Fruit fly (Drosophila melanogaster) whole organism, embryonic: ENCODE data around the gene CG10970.

Experiments
- Ada2b ChIP-seq: fragments of 200-800 bp; sonication (Bioruptor generic); IDR thresholded peaks from 2 replicates; pipeline ENCODE4 v1.3.6; 2022; ENCODE audit warnings: missing biosample characterization, missing genetic modification characterization
- Bdp1 ChIP-seq: fragments of 200-800 bp; sonication (Bioruptor generic); optimal IDR thresholded peaks from 3 replicates; lab custom pipeline; 2016; ENCODE audit warnings: missing biosample characterization, missing genetic modification characterization
- Bgb ChIP-seq: fragments of 200-800 bp; sonication (Bioruptor generic); IDR thresholded peaks from 2 replicates; pipeline ENCODE4 v1.3.6; 2022; ENCODE audit warnings: missing biosample characterization, missing genetic modification characterization; ENCODE audit not compliant: partially characterized antibody
- BtbVII ChIP-seq: fragments of 200-800 bp; sonication (Bioruptor generic); optimal IDR thresholded peaks from 3 replicates; lab custom pipeline; 2017; ENCODE audit warnings: missing biosample characterization, mild to moderate bottlenecking, missing genetic modification characterization
- CG10565 ChIP-seq: fragments of 200-800 bp; sonication (Bioruptor generic); optimal IDR thresholded peaks from 3 replicates; lab custom pipeline; 2016; ENCODE audit warnings: missing biosample characterization, mild to moderate bottlenecking, missing genetic modification characterization
- CG11085 ChIP-seq: fragments of 200-800 bp; sonication (Bioruptor generic); IDR thresholded peaks from 2 replicates; pipeline ENCODE4 v1.3.6; 2022; ENCODE audit warnings: missing biosample characterization, missing genetic modification characterization
- CG12219 ChIP-seq: fragments of 200-800 bp; sonication (Bioruptor generic); optimal IDR thresholded peaks from 3 replicates; lab custom pipeline; 2018; ENCODE audit warnings: missing biosample characterization, mild to moderate bottlenecking, missing genetic modification characterization
- CG1233 ChIP-seq: fragments of 200-800 bp; sonication (Bioruptor generic); optimal IDR thresholded peaks from 4 replicates; lab custom pipeline; 2018; ENCODE audit warnings: missing biosample characterization, mild to moderate bottlenecking, missing genetic modification characterization
- CG1647 ChIP-seq: fragments of 200-800 bp; sonication (Bioruptor generic); optimal IDR thresholded peaks from 3 replicates; lab custom pipeline; 2016; ENCODE audit warnings: missing biosample characterization, missing genetic modification characterization
- CG18476 ChIP-seq: fragments of 200-800 bp; sonication (Bioruptor generic); optimal IDR thresholded peaks from 2 replicates; lab custom pipeline; 2016; ENCODE audit warnings: missing biosample characterization, mild to moderate bottlenecking, missing genetic modification characterization
- CG18764 ChIP-seq: fragments of 200-800 bp; sonication (Bioruptor generic); optimal IDR thresholded peaks from 3 replicates; lab custom pipeline; 2016; ENCODE audit warnings: missing biosample characterization, missing genetic modification characterization
- CG33213 ChIP-seq: fragments of 200-800 bp; sonication (Bioruptor generic); optimal IDR thresholded peaks from 3 replicates; lab custom pipeline; 2016; ENCODE audit warnings: missing biosample characterization, missing genetic modification characterization
- CG3407 ChIP-seq: fragments of 200-800 bp; sonication (Bioruptor generic); optimal IDR thresholded peaks from 2 replicates; lab custom pipeline; 2018; ENCODE audit warnings: missing biosample characterization, mild to moderate bottlenecking, missing genetic modification characterization
- CG6175 ChIP-seq: fragments of 200-800 bp; sonication (Bioruptor generic); IDR thresholded peaks from 3 replicates; pipeline ENCODE4 v1.3.6; 2022; ENCODE audit warnings: missing biosample characterization, missing genetic modification characterization
- CG6689 ChIP-seq: fragments of 200-800 bp; sonication (Bioruptor generic); IDR thresholded peaks from 2 replicates; pipeline ENCODE4 v1.3.6; 2022; ENCODE audit warnings: missing biosample characterization, missing genetic modification characterization
- CG6765 ChIP-seq: fragments of 200-800 bp; sonication (Bioruptor generic); optimal IDR thresholded peaks from 3 replicates; lab custom pipeline; 2017; ENCODE audit warnings: missing biosample characterization, mild to moderate bottlenecking, missing genetic modification characterization
- CG8281 ChIP-seq: fragments of 200-800 bp; sonication (Bioruptor generic); optimal IDR thresholded peaks from 2 replicates; lab custom pipeline; 2018; ENCODE audit warnings: missing biosample characterization, mild to moderate bottlenecking, missing genetic modification characterization, moderate library complexity
- CG8478 ChIP-seq: fragments of >200 bp; optimal IDR thresholded peaks from 2 replicates; lab custom pipeline; 2018
- CG8944 ChIP-seq: fragments of 200-800 bp; sonication (Bioruptor generic); optimal IDR thresholded peaks from 3 replicates; lab custom pipeline; 2016; ENCODE audit warnings: missing biosample characterization, missing genetic modification characterization
- Camta ChIP-seq: fragments of 200-800 bp; sonication (Bioruptor generic); optimal IDR thresholded peaks from 2 replicates; lab custom pipeline; 2016; ENCODE audit warnings: missing biosample characterization, missing genetic modification characterization
- CrebB ChIP-seq: fragments of 200-800 bp; sonication (Bioruptor generic); optimal IDR thresholded peaks from 3 replicates; lab custom pipeline; 2018; ENCODE audit warnings: missing biosample characterization, mild to moderate bottlenecking, missing genetic modification characterization
- Dek ChIP-seq: fragments of 200-800 bp; sonication (Bioruptor generic); optimal IDR thresholded peaks from 3 replicates; lab custom pipeline; 2019; ENCODE audit warnings: missing biosample characterization, mild to moderate bottlenecking, missing genetic modification characterization, moderate library complexity
- Drgx ChIP-seq: fragments of 200-800 bp; sonication (Bioruptor generic); IDR thresholded peaks from 2 replicates; pipeline ENCODE4 v1.3.6; 2022; ENCODE audit warnings: missing biosample characterization, missing genetic modification characterization
- Gug ChIP-seq: fragments of 200-800 bp; sonication (Bioruptor generic); IDR thresholded peaks from 4 replicates; pipeline ENCODE4 v1.3.6; 2022; ENCODE audit warnings: missing biosample characterization, missing genetic modification characterization
- HHEX ChIP-seq: fragments of 200-800 bp; sonication (Bioruptor generic); optimal IDR thresholded peaks from 3 replicates; lab custom pipeline; 2017; ENCODE audit warnings: missing biosample characterization, mild to moderate bottlenecking, missing genetic modification characterization, missing genetic modification reagents
- Hr3 ChIP-seq: fragments of 200-800 bp; sonication (Bioruptor generic); optimal IDR thresholded peaks from 3 replicates; lab custom pipeline; 2016; ENCODE audit warnings: missing biosample characterization, missing genetic modification characterization
- Hr39 ChIP-seq: fragments of >200 bp; optimal IDR thresholded peaks from 2 replicates; lab custom pipeline; 2017
- Pdp1 ChIP-seq, 2 experiments: fragments of 200-800 bp; sonication (Bioruptor generic); optimal IDR thresholded peaks; 3 replicates each; lab custom pipeline; 2016; ENCODE audit warnings: missing biosample characterization in 2 of 2, missing genetic modification characterization in 2 of 2, mild to moderate bottlenecking in 1 of 2, moderate library complexity in 1 of 2
- Poxn ChIP-seq: fragments of 200-800 bp; sonication (Bioruptor generic); IDR thresholded peaks from 2 replicates; pipeline ENCODE4 v1.3.6; 2022; ENCODE audit warnings: missing biosample characterization, missing genetic modification characterization
- Xbp1 ChIP-seq: fragments of 200-800 bp; sonication (Bioruptor generic); optimal IDR thresholded peaks from 3 replicates; lab custom pipeline; 2016; ENCODE audit warnings: missing biosample characterization, mild to moderate bottlenecking, missing genetic modification characterization
- cato ChIP-seq: fragments of 200-800 bp; sonication (Bioruptor generic); optimal IDR thresholded peaks from 2 replicates; lab custom pipeline; 2016; ENCODE audit warnings: missing biosample characterization, missing genetic modification characterization, borderline replicate concordance
- dm ChIP-seq: fragments of 200-800 bp; sonication (Bioruptor generic); optimal IDR thresholded peaks from 3 replicates; lab custom pipeline; 2016; ENCODE audit warnings: missing biosample characterization, missing genetic modification characterization
- en ChIP-seq: fragments of 200-800 bp; sonication (Bioruptor generic); optimal IDR thresholded peaks from 2 replicates; lab custom pipeline; 2016; ENCODE audit warnings: missing biosample characterization, missing genetic modification characterization
- esg ChIP-seq: fragments of 200-800 bp; sonication (Bioruptor generic); conservative IDR thresholded peaks from 2 replicates; pipeline ENCODE4 v1.3.6; 2022; ENCODE audit warnings: missing biosample characterization, missing genetic modification characterization
- fd96Cb ChIP-seq: fragments of 200-800 bp; sonication (Bioruptor generic); optimal IDR thresholded peaks from 2 replicates; lab custom pipeline; 2018; ENCODE audit warnings: missing biosample characterization, mild to moderate bottlenecking, missing genetic modification characterization, moderate library complexity
- fru ChIP-seq: fragments of >200 bp; optimal IDR thresholded peaks from 2 replicates; lab custom pipeline; 2017
- fu2 ChIP-seq: fragments of 200-800 bp; sonication (Bioruptor generic); optimal IDR thresholded peaks from 2 replicates; lab custom pipeline; 2016; ENCODE audit warnings: missing biosample characterization, missing genetic modification characterization
- hth ChIP-seq: fragments of >200 bp; optimal IDR thresholded peaks from 2 replicates; lab custom pipeline; 2017; ENCODE audit warnings: inconsistent platforms
- insv ChIP-seq, 2 experiments: fragments of 200-800 bp; sonication (Bioruptor generic); optimal IDR thresholded peaks; 3 replicates each; lab custom pipeline; 2016 to 2018; ENCODE audit warnings: missing biosample characterization in 2 of 2, missing genetic modification characterization in 2 of 2
- inv ChIP-seq: fragments of 200-800 bp; sonication (Bioruptor generic); IDR thresholded peaks from 2 replicates; pipeline ENCODE4 v1.3.6; 2022; ENCODE audit warnings: missing biosample characterization, missing genetic modification characterization; ENCODE audit not compliant: partially characterized antibody
- jumu ChIP-seq: fragments of 200-800 bp; sonication (Bioruptor generic); optimal IDR thresholded peaks from 3 replicates; lab custom pipeline; 2016; ENCODE audit warnings: missing biosample characterization, missing genetic modification characterization
- ken ChIP-seq: fragments of 200-800 bp; sonication (Bioruptor generic); IDR thresholded peaks from 3 replicates; pipeline ENCODE4 v1.3.6; 2022; ENCODE audit warnings: missing biosample characterization, missing genetic modification characterization
- maf-S ChIP-seq: fragments of 200-800 bp; sonication (Bioruptor generic); optimal IDR thresholded peaks from 2 replicates; lab custom pipeline; 2016; ENCODE audit warnings: missing biosample characterization, missing genetic modification characterization
- nau ChIP-seq: fragments of 200-800 bp; sonication (Bioruptor generic); optimal IDR thresholded peaks from 3 replicates; lab custom pipeline; 2017; ENCODE audit warnings: missing biosample characterization, mild to moderate bottlenecking, missing genetic modification characterization, missing genetic modification reagents
- otp ChIP-seq: fragments of 200-800 bp; sonication (Bioruptor generic); IDR thresholded peaks from 3 replicates; pipeline ENCODE4, ENCODE4 v1.3.6; 2022; ENCODE audit warnings: missing biosample characterization, missing genetic modification characterization
- pita ChIP-seq: fragments of 200-800 bp; sonication (Bioruptor generic); optimal IDR thresholded peaks from 2 replicates; lab custom pipeline; 2017; ENCODE audit warnings: missing biosample characterization, mild to moderate bottlenecking, missing genetic modification characterization
- rib ChIP-seq: fragments of 200-800 bp; sonication (Bioruptor generic); IDR thresholded peaks from 2 replicates; pipeline ENCODE4 v1.3.6; 2022; ENCODE audit warnings: missing biosample characterization, missing genetic modification characterization
- seq ChIP-seq: fragments of 200-800 bp; sonication (Bioruptor generic); IDR thresholded peaks from 2 replicates; pipeline ENCODE4 v1.3.6; 2022; ENCODE audit warnings: missing biosample characterization, missing genetic modification characterization
- stwl ChIP-seq: fragments of 200-800 bp; sonication (Bioruptor generic); optimal IDR thresholded peaks from 3 replicates; lab custom pipeline; 2018; ENCODE audit warnings: missing biosample characterization, mild to moderate bottlenecking, missing genetic modification characterization, moderate library complexity
- tll ChIP-seq, 2 experiments: fragments of 200-800 bp in 1 of 2; fragments of >200 bp in 1 of 2; sonication (Bioruptor generic) in 1 of 2; optimal IDR thresholded peaks; 2 replicates each; lab custom pipeline; 2017 to 2019; ENCODE audit warnings: missing biosample characterization in 2 of 2, missing genetic modification characterization in 2 of 2, mild to moderate bottlenecking in 1 of 2, moderate library complexity in 1 of 2
- tna ChIP-seq: fragments of 200-800 bp; sonication (Bioruptor generic); IDR thresholded peaks from 2 replicates; pipeline ENCODE4 v1.3.6; 2022; ENCODE audit warnings: missing biosample characterization, missing genetic modification characterization; ENCODE audit not compliant: partially characterized antibody
- tx ChIP-seq: fragments of 200-800 bp; sonication (Bioruptor generic); optimal IDR thresholded peaks from 2 replicates; lab custom pipeline; 2016; ENCODE audit warnings: missing biosample characterization, missing genetic modification characterization
- zfh1 ChIP-seq: fragments of 200-800 bp; sonication (Bioruptor generic); IDR thresholded peaks from 3 replicates; pipeline ENCODE4 v1.3.6; 2022; ENCODE audit warnings: missing biosample characterization, missing genetic modification characterization

The CG10970 gene

DNA sequence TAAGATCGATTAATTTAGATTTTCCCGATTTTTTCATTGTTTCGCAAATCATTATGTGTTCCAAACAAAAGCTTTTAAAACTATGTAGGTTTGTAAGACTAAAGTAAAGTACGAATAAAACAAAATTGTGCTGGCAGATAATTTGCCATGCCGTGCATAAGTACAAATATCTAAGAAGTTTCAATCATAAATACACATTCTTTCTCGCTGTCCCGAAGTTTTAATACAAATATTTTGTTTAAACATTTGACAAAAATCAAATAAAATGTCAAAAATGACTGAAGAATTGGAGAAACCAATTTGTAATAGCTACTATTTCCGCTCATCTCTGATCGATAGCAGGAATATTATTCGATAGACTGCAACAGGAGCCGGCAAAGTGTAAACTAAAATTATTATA lies 11.4 kb upstream of the CG10970 start, which contains the start of gene APC4 (continued):
- TF ChIP-seq HHEX (GFP tag; lab: Kevin White, UChicago) = no peak
- TF ChIP-seq en (GFP tag; lab: Kevin White, UChicago) = no peak
- no peak for TF ChIP-seq CG10565 (GFP tag; lab: Kevin White, UChicago)
- TF ChIP-seq dm (GFP tag; lab: Kevin White, UChicago) = no peak
- TF ChIP-seq CG8281 (tag; lab: Kevin White, UChicago) = no peak
- TF ChIP-seq inv (GFP tag; lab: Robert Waterston, UW) = no peak
- TF ChIP-seq CG12219 (GFP tag; lab: Kevin White, UChicago) = no peak
- 0 out of 2 replicates have a peak, but pooled peaks have one; percentile 7 for TF ChIP-seq Ada2b (GFP tag; lab: Robert Waterston, UW)
- TF ChIP-seq pita (GFP tag; lab: Kevin White, UChicago) = no peak
- TF ChIP-seq seq = no peak
- TF ChIP-seq CG1233 (GFP tag; lab: Kevin White, UChicago) = peak; percentile 14
- no peak for TF ChIP-seq CG6765 (GFP tag; lab: Kevin White, UChicago)
- no peak for TF ChIP-seq nau (GFP tag; lab: Kevin White, UChicago)
- no peak for TF ChIP-seq CG3407 (GFP tag; lab: Kevin White, UChicago)
- TF ChIP-seq CG8944 (GFP tag; lab: Kevin White, UChicago) = no peak
- no peak for TF ChIP-seq fru
- TF ChIP-seq Camta (GFP tag; lab: Kevin White, UChicago) = peak; percentile 30
- TF ChIP-seq fd96Cb (tag; lab: Kevin White, UChicago) = no peak
- no peak for TF ChIP-seq otp
- TF ChIP-seq zfh1 (GFP tag; lab: Robert Waterston, UW) = no peak
- TF ChIP-seq cato (GFP tag; lab: Kevin White, UChicago) = no peak
- TF ChIP-seq Hr39 = no peak
- no peak for TF ChIP-seq CG8478 (lab: Kevin White, UChicago)
- TF ChIP-seq stwl (tag; lab: Kevin White, UChicago) = no peak
- TF ChIP-seq insv (GFP tag; optimal IDR thresholded peaks at IDR 0.05; lab: Kevin White, UChicago) = no peak
- no peak for TF ChIP-seq hth (lab: Kevin White, UChicago)
- peak; percentile 30 for TF ChIP-seq Xbp1 (GFP tag; lab: Kevin White, UChicago)
- TF ChIP-seq Bgb (GFP tag; lab: Robert Waterston, UW) = no peak
- TF ChIP-seq CG18764 (GFP tag; lab: Kevin White, UChicago) = no peak
- no peak for TF ChIP-seq jumu (GFP tag; lab: Kevin White, UChicago)
- no peak for TF ChIP-seq Gug (GFP tag; lab: Robert Waterston, UW)
- no peak for TF ChIP-seq CrebB (tag; lab: Kevin White, UChicago)
- no peak for TF ChIP-seq CG18476 (GFP tag; lab: Kevin White, UChicago)
- no peak for TF ChIP-seq Poxn (GFP tag; lab: Robert Waterston, UW)
- no peak for TF ChIP-seq CG11085 (GFP tag; lab: Robert Waterston, UW)
- no peak for TF ChIP-seq rib (GFP tag; lab: Robert Waterston, UW)
- TF ChIP-seq tx = no peak
- no peak for TF ChIP-seq fu2
- TF ChIP-seq Pdp1 (GFP tag; optimal IDR thresholded peaks at IDR 0.05; lab: Kevin White, UChicago) = peak in 1 of 2 experiments; percentile 21
- no peak for TF ChIP-seq CG33213
- TF ChIP-seq CG1647 = no peak
- no peak for TF ChIP-seq CG6689 (GFP tag; lab: Robert Waterston, UW)
- TF ChIP-seq ken (GFP tag; lab: Robert Waterston, UW) = no peak
- TF ChIP-seq Bdp1 (GFP tag; lab: Kevin White, UChicago) = no peak
- no peak for TF ChIP-seq maf-S
- TF ChIP-seq tna (GFP tag; lab: Robert Waterston, UW) = no peak
- no peak; the same call in 1 of the 2 replicates for TF ChIP-seq esg (GFP tag; lab: Robert Waterston, UW)
- TF ChIP-seq tll (GFP tag; optimal IDR thresholded peaks at IDR 0.05; lab: Kevin White, UChicago) = no peak
- TF ChIP-seq Dek (tag; lab: Kevin White, UChicago) = peak; percentile 19
- no peak for TF ChIP-seq BtbVII (GFP tag; lab: Kevin White, UChicago)
- TF ChIP-seq CG6175 (GFP tag; lab: Robert Waterston, UW) = no peak
- TF ChIP-seq Drgx = no peak
- TF ChIP-seq Hr3 (GFP tag; lab: Kevin White, UChicago) = no peak
